Worm (Caenorhabditis elegans): ENCODE measurements around the gene M02B7.7.

DNA sequence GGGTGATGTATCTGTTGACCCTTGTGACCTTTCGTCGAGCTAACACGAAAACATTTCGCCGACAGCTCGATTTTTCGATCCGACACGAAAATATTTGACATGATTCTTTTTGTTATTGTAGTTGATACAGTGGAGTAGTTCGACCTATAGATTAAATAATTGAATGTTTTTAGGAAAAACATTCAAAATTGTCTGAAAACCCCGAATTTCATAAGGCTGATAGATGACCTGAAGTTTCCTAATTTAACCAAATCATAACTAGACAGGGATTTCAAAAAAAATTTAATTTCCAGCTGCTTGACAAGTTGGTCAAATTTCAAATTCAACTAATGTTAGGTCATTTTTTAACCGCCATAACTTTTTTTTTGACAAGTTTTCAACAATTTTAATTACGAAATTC, 28.1 kb upstream of the M02B7.7 start, which contains the start of gene cal-3:
- TF ChIP-seq nhr-102 (tag; optimal IDR thresholded peaks at IDR 0.05) (no peak), aly-2 (tag; optimal IDR thresholded peaks at IDR 0.05) (no peak), snpc-4 (tag; optimal IDR thresholded peaks at IDR 0.05) (no peak), dpl-1 (GFP tag; optimal IDR thresholded peaks at IDR 0.05) (no peak)

All from whole organism, L4 larva.